Worm (Caenorhabditis elegans) whole organism, young adult: ENCODE measurements around the gene C34B4.2.

Source experiments
- B0035.1 ChIP-seq: sonication (generic microtip); optimal IDR thresholded peaks from 2 replicates; lab custom pipeline; 2016; ENCODE audit warnings: missing genetic modification characterization, mild to moderate bottlenecking, missing compliant biosample characterization, missing genotype, missing genetic modification reagents
- F22D6.2 ChIP-seq: sonication (generic microtip); optimal IDR thresholded peaks from 2 replicates; lab custom pipeline; 2016; ENCODE audit warnings: mild to moderate bottlenecking, missing genetic modification characterization, missing compliant biosample characterization
- F23B12.7 ChIP-seq: sonication (generic microtip); optimal IDR thresholded peaks from 2 replicates; lab custom pipeline; 2017; ENCODE audit warnings: missing genetic modification characterization, mild to moderate bottlenecking, missing compliant biosample characterization, antibody characterized with exemption, moderate library complexity; ENCODE audit not compliant: insufficient read depth
- F33H1.4 ChIP-seq: fragments of 200-800 bp; sonication (Bioruptor generic); IDR thresholded peaks from 2 replicates; pipeline ENCODE4 v1.3.6; 2022; ENCODE audit warnings: missing genetic modification reagents, missing genetic modification characterization, missing compliant biosample characterization
- F37B4.10 ChIP-seq: fragments of 200-800 bp; sonication (Bioruptor generic); IDR thresholded peaks from 2 replicates; pipeline ENCODE4 v1.3.6; 2022; ENCODE audit warnings: missing genetic modification characterization, missing compliant biosample characterization
- F52B5.7 ChIP-seq: sonication (generic microtip); optimal IDR thresholded peaks from 2 replicates; lab custom pipeline; 2016; ENCODE audit warnings: mild to moderate bottlenecking, missing genetic modification characterization, missing compliant biosample characterization
- K11D2.4 ChIP-seq: fragments of 200-800 bp; sonication (Bioruptor generic); IDR thresholded peaks from 2 replicates; pipeline ENCODE4 v1.3.6; 2022; ENCODE audit warnings: missing genetic modification reagents, missing genetic modification characterization, missing compliant biosample characterization
- K12H6.12 ChIP-seq: fragments of 200-800 bp; sonication (Bioruptor generic); optimal IDR thresholded peaks from 2 replicates; lab custom pipeline; 2018; ENCODE audit warnings: mild to moderate bottlenecking, missing genetic modification characterization, missing compliant biosample characterization
- T26A5.8 ChIP-seq: sonication (generic microtip); optimal IDR thresholded peaks from 2 replicates; lab custom pipeline; 2016; ENCODE audit warnings: missing genetic modification characterization, missing compliant biosample characterization
- Y53G8AR.9 ChIP-seq: fragments of 200-800 bp; sonication (Bioruptor generic); conservative IDR thresholded peaks from 2 replicates; pipeline ENCODE4 v1.3.6; 2022; ENCODE audit warnings: missing genetic modification reagents, missing genetic modification characterization, missing compliant biosample characterization
- Y67H2A.10 ChIP-seq: fragments of 200-800 bp; sonication (Bioruptor generic); conservative IDR thresholded peaks from 2 replicates; pipeline ENCODE4 v1.3.6; 2022; ENCODE audit warnings: missing genetic modification reagents, missing genetic modification characterization, missing compliant biosample characterization
- akir-1 ChIP-seq: fragments of 200-800 bp; sonication (Bioruptor generic); optimal IDR thresholded peaks from 2 replicates; lab custom pipeline; 2018; ENCODE audit warnings: mild to moderate bottlenecking, missing genetic modification characterization, moderate library complexity, missing compliant biosample characterization
- athp-1 ChIP-seq: sonication (generic microtip); optimal IDR thresholded peaks from 2 replicates; lab custom pipeline; 2017; ENCODE audit warnings: mild to moderate bottlenecking, missing genetic modification characterization, missing compliant biosample characterization
- bed-1 ChIP-seq: fragments of 200-800 bp; sonication (Bioruptor generic); IDR thresholded peaks from 2 replicates; pipeline ENCODE4 v1.3.6; 2022; ENCODE audit warnings: missing genetic modification reagents, missing genetic modification characterization, missing compliant biosample characterization
- bed-2 ChIP-seq: fragments of 200-800 bp; sonication (Bioruptor generic); IDR thresholded peaks from 2 replicates; pipeline ENCODE4 v1.3.6; 2022; ENCODE audit warnings: missing genetic modification reagents, missing genetic modification characterization, missing compliant biosample characterization
- ccch-3 ChIP-seq: fragments of 200-800 bp; sonication (Bioruptor generic); optimal IDR thresholded peaks from 2 replicates; lab custom pipeline; 2018; ENCODE audit warnings: mild to moderate bottlenecking, missing genetic modification characterization, missing compliant biosample characterization
- ceh-27 ChIP-seq: fragments of 200-800 bp; sonication (Bioruptor generic); optimal IDR thresholded peaks from 2 replicates; lab custom pipeline; 2018; ENCODE audit warnings: mild to moderate bottlenecking, missing genetic modification characterization, moderate library complexity, missing compliant biosample characterization
- ceh-79 ChIP-seq: sonication (generic microtip); optimal IDR thresholded peaks from 2 replicates; lab custom pipeline; 2017; ENCODE audit warnings: mild to moderate bottlenecking, missing genetic modification characterization, missing compliant biosample characterization
- ceh-91 ChIP-seq: fragments of 200-800 bp; sonication (Bioruptor generic); IDR thresholded peaks from 2 replicates; pipeline ENCODE4 v1.3.6; 2022; ENCODE audit warnings: missing genetic modification reagents, missing genetic modification characterization, missing compliant biosample characterization
- chd-7 ChIP-seq: sonication (generic microtip); optimal IDR thresholded peaks from 2 replicates; lab custom pipeline; 2016; ENCODE audit warnings: mild to moderate bottlenecking, missing genetic modification characterization, moderate library complexity, missing compliant biosample characterization
- dox-1 ChIP-seq: fragments of 200-800 bp; sonication (Bioruptor generic); IDR thresholded peaks from 2 replicates; pipeline ENCODE4 v1.3.6; 2022; ENCODE audit warnings: missing genetic modification reagents, missing genetic modification characterization, missing compliant biosample characterization
- dpff-1 ChIP-seq: sonication (generic microtip); optimal IDR thresholded peaks from 2 replicates; lab custom pipeline; 2017; ENCODE audit warnings: mild to moderate bottlenecking, missing genetic modification characterization, missing compliant biosample characterization
- dpl-1 ChIP-seq: fragments of 150-350 bp; optimal IDR thresholded peaks from 2 replicates; lab custom pipeline; 2014; ENCODE audit warnings: missing biosample characterization, missing genetic modification reagents, missing genetic modification characterization
- egl-44 ChIP-seq: fragments of 200-800 bp; sonication (Bioruptor generic); IDR thresholded peaks from 2 replicates; pipeline ENCODE4 v1.3.6; 2022; ENCODE audit warnings: missing genetic modification reagents, missing genetic modification characterization, missing compliant biosample characterization
- ets-4 ChIP-seq: fragments of 200-800 bp; sonication (Bioruptor generic); optimal IDR thresholded peaks from 2 replicates; lab custom pipeline; 2018; ENCODE audit warnings: mild to moderate bottlenecking, missing genetic modification characterization, missing compliant biosample characterization
- fkh-3 ChIP-seq: sonication (generic microtip); optimal IDR thresholded peaks from 2 replicates; lab custom pipeline; 2016; ENCODE audit warnings: mild to moderate bottlenecking, missing genetic modification characterization, missing compliant biosample characterization
- hmg-20 ChIP-seq: fragments of 200-800 bp; sonication (Bioruptor generic); IDR thresholded peaks from 2 replicates; pipeline ENCODE4 v1.3.6; 2022; ENCODE audit warnings: missing genetic modification reagents, missing genetic modification characterization, missing compliant biosample characterization
- hrde-1 ChIP-seq: sonication (generic microtip); optimal IDR thresholded peaks from 2 replicates; lab custom pipeline; 2016; ENCODE audit warnings: missing genetic modification characterization, mild to moderate bottlenecking, missing compliant biosample characterization, moderate library complexity, missing genotype, missing genetic modification reagents, borderline replicate concordance
- lin-35 ChIP-seq, 3 experiments: fragments of 150-350 bp in 2 of 3; sonication (generic microtip) in 1 of 3; optimal IDR thresholded peaks; 2 replicates each; lab custom pipeline; 2014 to 2018; ENCODE audit warnings: missing biosample characterization in 3 of 3, missing genetic modification characterization in 3 of 3, missing genetic modification reagents in 3 of 3
- lin-40 ChIP-seq: sonication (generic microtip); optimal IDR thresholded peaks from 2 replicates; lab custom pipeline; 2016; ENCODE audit warnings: missing genetic modification characterization, mild to moderate bottlenecking, missing compliant biosample characterization, missing genotype, missing genetic modification reagents
- lir-1 ChIP-seq: fragments of 200-800 bp; sonication (Bioruptor generic); conservative IDR thresholded peaks from 2 replicates; pipeline ENCODE4 v1.3.6; 2022; ENCODE audit warnings: missing genetic modification reagents, missing genetic modification characterization, missing compliant biosample characterization
- madf-3 ChIP-seq: fragments of 200-800 bp; sonication (Bioruptor generic); IDR thresholded peaks from 2 replicates; pipeline ENCODE4 v1.3.6; 2022; ENCODE audit warnings: missing genetic modification reagents, missing genetic modification characterization, missing compliant biosample characterization
- madf-6 ChIP-seq: fragments of 200-800 bp; sonication (Bioruptor generic); IDR thresholded peaks from 2 replicates; pipeline ENCODE4 v1.3.6; 2022; ENCODE audit warnings: missing genetic modification reagents, missing genetic modification characterization, missing compliant biosample characterization
- mcd-1 ChIP-seq: fragments of 200-800 bp; sonication (Bioruptor generic); IDR thresholded peaks from 2 replicates; pipeline ENCODE4 v1.3.6; 2022; ENCODE audit warnings: missing genetic modification reagents, missing genetic modification characterization, missing compliant biosample characterization
- nfyb-1 ChIP-seq: fragments of 200-800 bp; sonication (Bioruptor generic); IDR thresholded peaks from 2 replicates; pipeline ENCODE4 v1.3.6; 2022; ENCODE audit warnings: missing genetic modification reagents, missing genetic modification characterization, missing compliant biosample characterization
- nhr-120 ChIP-seq: fragments of 200-800 bp; sonication (Bioruptor generic); IDR thresholded peaks from 2 replicates; pipeline ENCODE4 v1.3.6; 2022; ENCODE audit warnings: missing genetic modification characterization, missing compliant biosample characterization
- nhr-179 ChIP-seq: sonication (generic microtip); optimal IDR thresholded peaks from 2 replicates; lab custom pipeline; 2016; ENCODE audit warnings: mild to moderate bottlenecking, missing genetic modification characterization, missing compliant biosample characterization
- nhr-90 ChIP-seq: sonication (generic microtip); optimal IDR thresholded peaks from 2 replicates; lab custom pipeline; 2016; ENCODE audit warnings: missing genotype, mild to moderate bottlenecking, missing genetic modification characterization, missing compliant biosample characterization
- pbrm-1 ChIP-seq: fragments of 200-800 bp; sonication (Bioruptor generic); IDR thresholded peaks from 2 replicates; pipeline ENCODE4 v1.3.6; 2022; ENCODE audit warnings: missing genetic modification reagents, missing genetic modification characterization, missing compliant biosample characterization
- repo-1 ChIP-seq: sonication (generic microtip); optimal IDR thresholded peaks from 2 replicates; lab custom pipeline; 2017; ENCODE audit warnings: mild to moderate bottlenecking, missing genetic modification characterization, missing compliant biosample characterization
- sdz-38 ChIP-seq: sonication (generic microtip); optimal IDR thresholded peaks from 2 replicates; lab custom pipeline; 2016; ENCODE audit warnings: missing genotype, missing genetic modification characterization, missing compliant biosample characterization
- snpc-1.1 ChIP-seq: sonication (generic microtip); optimal IDR thresholded peaks from 2 replicates; lab custom pipeline; 2017; ENCODE audit warnings: missing genetic modification characterization, mild to moderate bottlenecking, missing compliant biosample characterization, antibody characterized with exemption, moderate library complexity, missing genotype, missing genetic modification reagents; ENCODE audit not compliant: insufficient read depth
- snpc-4 ChIP-seq, 5 experiments: fragments of 150-350 bp in 1 of 5; sonication (generic microtip) in 4 of 5; optimal IDR thresholded peaks; 2 replicates each; lab custom pipeline; 2014 to 2018; ENCODE audit warnings: missing genetic modification characterization in 5 of 5, missing biosample characterization in 3 of 5, antibody characterized with exemption in 2 of 5, mild to moderate bottlenecking in 2 of 5, missing compliant biosample characterization in 2 of 5, missing genotype in 2 of 5, moderate library complexity in 2 of 5, missing genetic modification reagents in 1 of 5
- tlf-1 ChIP-seq: fragments of 200-800 bp; sonication (Bioruptor generic); optimal IDR thresholded peaks from 2 replicates; lab custom pipeline; 2018; ENCODE audit warnings: mild to moderate bottlenecking, missing genetic modification characterization, missing compliant biosample characterization
- unc-130 ChIP-seq: sonication (generic microtip); optimal IDR thresholded peaks from 2 replicates; lab custom pipeline; 2016; ENCODE audit warnings: missing genetic modification reagents, missing genetic modification characterization, missing compliant biosample characterization
- ztf-22 ChIP-seq: fragments of 200-800 bp; sonication (Bioruptor generic); optimal IDR thresholded peaks from 2 replicates; lab custom pipeline; 2018; ENCODE audit warnings: mild to moderate bottlenecking, missing genetic modification characterization, moderate library complexity, missing compliant biosample characterization
- ztf-3 ChIP-seq: fragments of 200-800 bp; sonication (Bioruptor generic); optimal IDR thresholded peaks from 2 replicates; lab custom pipeline; 2018; ENCODE audit warnings: mild to moderate bottlenecking, missing genetic modification characterization, missing compliant biosample characterization
- ztf-6 ChIP-seq: fragments of 200-800 bp; sonication (Bioruptor generic); IDR thresholded peaks from 2 replicates; pipeline ENCODE4 v1.3.6; 2022; ENCODE audit warnings: missing genetic modification reagents, missing genetic modification characterization, missing compliant biosample characterization

Gene C34B4.2

ce11 chrV:13043195-13043762 is 39.6 kb upstream of the C34B4.2 start, which contains the start of gene lap-2 (continued):
- TF ChIP-seq dox-1 (GFP tag; lab: Robert Waterston, UW), result peak; percentile 52
- TF ChIP-seq ceh-27 (GFP tag; lab: Kevin White, UChicago), result no peak
- TF ChIP-seq B0035.1, result no peak
- no peak for TF ChIP-seq ceh-91
- no peak for TF ChIP-seq K12H6.12 (tag; lab: Kevin White, UChicago)
- no peak for TF ChIP-seq sdz-38
- TF ChIP-seq bed-1 (GFP tag; lab: Robert Waterston, UW), result no peak
- no peak for TF ChIP-seq snpc-1.1 (tag; lab: Kevin White, UChicago)
- no peak for TF ChIP-seq fkh-3 (tag; lab: Kevin White, UChicago)
- no peak for TF ChIP-seq F23B12.7 (tag; lab: Kevin White, UChicago)
- no peak for TF ChIP-seq athp-1
- TF ChIP-seq mcd-1 (GFP tag; lab: Robert Waterston, UW), result 0 out of 2 replicates have a peak, but pooled peaks have one; percentile 26
- no peak for TF ChIP-seq bed-2 (GFP tag; lab: Robert Waterston, UW)
- no peak for TF ChIP-seq Y53G8AR.9 (GFP tag; lab: Robert Waterston, UW)
- TF ChIP-seq madf-3 (GFP tag; lab: Robert Waterston, UW), result no peak
- TF ChIP-seq F52B5.7 (tag; lab: Kevin White, UChicago), result no peak
- TF ChIP-seq ztf-22 (GFP tag; lab: Kevin White, UChicago), result peak; percentile 33
- 0 out of 2 replicates have a peak, but pooled peaks have one; percentile 33 for TF ChIP-seq K11D2.4 (GFP tag; lab: Robert Waterston, UW)
- TF ChIP-seq ceh-79 (tag; lab: Kevin White, UChicago), result no peak
- no peak for TF ChIP-seq hrde-1 (tag; lab: Kevin White, UChicago)
- TF ChIP-seq nhr-120 (GFP tag; lab: Robert Waterston, UW), result no peak
- peak; percentile 46 for TF ChIP-seq nhr-90 (tag; lab: Kevin White, UChicago)
- TF ChIP-seq ztf-3, result no peak
- TF ChIP-seq hmg-20, result no peak
- TF ChIP-seq madf-6 (GFP tag; lab: Robert Waterston, UW), result no peak
- peak; percentile 42 for TF ChIP-seq tlf-1
- TF ChIP-seq unc-130 (GFP tag; lab: Kevin White, UChicago), result no peak
- no peak for TF ChIP-seq ztf-6
- TF ChIP-seq F22D6.2 (tag; lab: Kevin White, UChicago), result no peak
- peak; percentile 51 for TF ChIP-seq chd-7 (tag; lab: Kevin White, UChicago)
- TF ChIP-seq T26A5.8, result no peak
- no peak for TF ChIP-seq dpl-1 (GFP tag; lab: Kevin White, UChicago)
- no peak for TF ChIP-seq akir-1
- no peak for TF ChIP-seq ccch-3 (GFP tag; lab: Kevin White, UChicago)
- TF ChIP-seq ets-4 (GFP tag; lab: Kevin White, UChicago), result peak; percentile 64
- no peak for TF ChIP-seq nhr-179 (tag; lab: Kevin White, UChicago)
- no peak for TF ChIP-seq pbrm-1 (GFP tag; lab: Robert Waterston, UW)
- no peak for TF ChIP-seq lir-1 (GFP tag; lab: Robert Waterston, UW)
- TF ChIP-seq F37B4.10 (GFP tag; lab: Robert Waterston, UW), result no peak
- TF ChIP-seq repo-1 (tag; lab: Kevin White, UChicago), result no peak
- no peak for TF ChIP-seq lin-35 (GFP tag; optimal IDR thresholded peaks at IDR 0.05; lab: Kevin White, UChicago)
- TF ChIP-seq Y67H2A.10 (GFP tag; lab: Robert Waterston, UW), result no peak
- TF ChIP-seq lin-40 (tag; lab: Kevin White, UChicago), result peak; percentile 5
- no peak for TF ChIP-seq F33H1.4 (GFP tag; lab: Robert Waterston, UW)
- no peak for TF ChIP-seq dpff-1 (tag; lab: Kevin White, UChicago)
- TF ChIP-seq egl-44 (GFP tag; lab: Robert Waterston, UW), result peak; percentile 53; the same call in 1 of the 2 replicates
- TF ChIP-seq snpc-4 (GFP tag; optimal IDR thresholded peaks at IDR 0.05; lab: Kevin White, UChicago), result no peak
- TF ChIP-seq snpc-4 (tag; optimal IDR thresholded peaks at IDR 0.05; lab: Kevin White, UChicago), result peak in 1 of 4 experiments; percentile 26
- TF ChIP-seq nfyb-1 (GFP tag; lab: Robert Waterston, UW), result peak; percentile 62; the same call in 1 of the 2 replicates
